Worm (Caenorhabditis elegans) whole organism, L1 larva: ENCODE data around the gene nep-21.

ENCODE experiments used
- ceh-82 ChIP-seq, 3 experiments: fragments of 150-350 bp in 1 of 3; sonication (generic microtip) in 2 of 3; optimal IDR thresholded peaks; 2 replicates each; lab custom pipeline; 2014 to 2017; ENCODE audit warnings: missing biosample characterization in 3 of 3, missing genetic modification characterization in 3 of 3
- efl-3 ChIP-seq: fragments of 200-800 bp; sonication (Bioruptor generic); optimal IDR thresholded peaks from 2 replicates; lab custom pipeline; 2018; ENCODE audit warnings: mild to moderate bottlenecking, missing genetic modification characterization, missing compliant biosample characterization
- egl-27 ChIP-seq, 2 experiments: fragments of 150-350 bp in 1 of 2; sonication (generic microtip); optimal IDR thresholded peaks; 3 replicates each; lab custom pipeline; 2017 to 2018; ENCODE audit warnings: missing biosample characterization in 2 of 2, missing genetic modification characterization in 2 of 2, missing genetic modification reagents in 2 of 2
- lin-39 ChIP-seq: fragments of 150-350 bp; optimal IDR thresholded peaks from 2 replicates; lab custom pipeline; 2014; ENCODE audit warnings: missing biosample characterization, missing genetic modification reagents, missing genetic modification characterization
- mep-1 ChIP-seq: fragments of 150-350 bp; optimal IDR thresholded peaks from 2 replicates; lab custom pipeline; 2014; ENCODE audit warnings: missing biosample characterization, missing genetic modification characterization
- nhr-11 ChIP-seq: fragments of 150-350 bp; optimal IDR thresholded peaks from 2 replicates; lab custom pipeline; 2014; ENCODE audit warnings: missing biosample characterization, missing genetic modification characterization
- nhr-12 ChIP-seq: sonication (generic microtip); optimal IDR thresholded peaks from 2 replicates; lab custom pipeline; 2017; ENCODE audit warnings: missing biosample characterization, missing genetic modification characterization
- sptf-1 ChIP-seq: fragments of 150-350 bp; optimal IDR thresholded peaks from 2 replicates; lab custom pipeline; 2014; ENCODE audit warnings: missing biosample characterization, missing genetic modification characterization
- ztf-11 ChIP-seq, 2 experiments: sonication (generic microtip); optimal IDR thresholded peaks; 2 replicates each; lab custom pipeline; 2016 to 2017; ENCODE audit warnings: missing genetic modification characterization in 2 of 2, missing biosample characterization in 1 of 2, missing compliant biosample characterization in 1 of 2

- TF ChIP-seq efl-3 (GFP tag; lab: Kevin White, UChicago) (no peak), lin-39 (tag; lab: Kevin White, UChicago) (no peak), nhr-12 (tag; lab: Kevin White, UChicago) (no peak), ztf-11 (tag; optimal IDR thresholded peaks at IDR 0.05; lab: Kevin White, UChicago) (no peak), ceh-82 (tag; optimal IDR thresholded peaks at IDR 0.05; lab: Kevin White, UChicago) (no peak), egl-27 (tag; optimal IDR thresholded peaks at IDR 0.05; lab: Kevin White, UChicago) (no peak), mep-1 (no peak), sptf-1 (tag; lab: Kevin White, UChicago) (no peak), nhr-11 (tag; lab: Kevin White, UChicago) (no peak)
These were observed 41.2 kb upstream of the nep-21 start for ce11 chrV:14267326-14267942.
